Fruit fly (Drosophila melanogaster) whole organism, embryonic: Measurements from ENCODE around the gene Nf-YA.

Experiments used
- ATbp ChIP-seq: fragments of 200-800 bp; sonication (Bioruptor generic); optimal IDR thresholded peaks from 2 replicates; lab custom pipeline; 2017; ENCODE audit warnings: missing biosample characterization, mild to moderate bottlenecking, missing genetic modification characterization, missing genetic modification reagents
- Asciz ChIP-seq: fragments of 200-800 bp; sonication (Bioruptor generic); optimal IDR thresholded peaks from 2 replicates; lab custom pipeline; 2017; ENCODE audit warnings: missing biosample characterization, mild to moderate bottlenecking, missing genetic modification characterization, missing genetic modification reagents
- Atf6 ChIP-seq: fragments of 200-800 bp; sonication (Bioruptor generic); IDR thresholded peaks from 2 replicates; pipeline ENCODE4 v1.3.6; 2022; ENCODE audit warnings: missing biosample characterization, missing genetic modification characterization
- Bdp1 ChIP-seq: fragments of 200-800 bp; sonication (Bioruptor generic); optimal IDR thresholded peaks from 3 replicates; lab custom pipeline; 2016; ENCODE audit warnings: missing biosample characterization, missing genetic modification characterization
- C15 ChIP-seq: fragments of 200-800 bp; sonication (Bioruptor generic); IDR thresholded peaks from 3 replicates; pipeline ENCODE4 v1.3.6; 2022; ENCODE audit warnings: missing biosample characterization, missing genetic modification characterization
- CG10147 ChIP-seq: fragments of 200-800 bp; sonication (Bioruptor generic); optimal IDR thresholded peaks from 2 replicates; lab custom pipeline; 2019; ENCODE audit warnings: missing biosample characterization, mild to moderate bottlenecking, missing genetic modification characterization, moderate library complexity
- CG10543 ChIP-seq: fragments of 200-800 bp; sonication (Bioruptor generic); optimal IDR thresholded peaks from 3 replicates; lab custom pipeline; 2017; ENCODE audit warnings: missing biosample characterization, mild to moderate bottlenecking, missing genetic modification characterization, moderate library complexity
- CG10979 ChIP-seq: fragments of 200-800 bp; sonication (Bioruptor generic); optimal IDR thresholded peaks from 2 replicates; lab custom pipeline; 2018; ENCODE audit warnings: missing biosample characterization, mild to moderate bottlenecking, missing genetic modification characterization, moderate library complexity
- CG13775 ChIP-seq: fragments of 200-800 bp; sonication (Bioruptor generic); optimal IDR thresholded peaks from 3 replicates; lab custom pipeline; 2017; ENCODE audit warnings: missing biosample characterization, mild to moderate bottlenecking, missing genetic modification characterization
- CG1529 ChIP-seq: fragments of 200-800 bp; sonication (Bioruptor generic); optimal IDR thresholded peaks from 3 replicates; lab custom pipeline; 2018; ENCODE audit warnings: missing biosample characterization, missing genetic modification characterization
- CG1602 ChIP-seq: fragments of 200-800 bp; sonication (Bioruptor generic); optimal IDR thresholded peaks from 3 replicates; lab custom pipeline; 2016; ENCODE audit warnings: missing biosample characterization, missing genetic modification characterization
- CG1647 ChIP-seq: fragments of 200-800 bp; sonication (Bioruptor generic); optimal IDR thresholded peaks from 3 replicates; lab custom pipeline; 2016; ENCODE audit warnings: missing biosample characterization, missing genetic modification characterization
- CG17186 ChIP-seq: fragments of 200-800 bp; sonication (Bioruptor generic); optimal IDR thresholded peaks from 3 replicates; lab custom pipeline; 2017; ENCODE audit warnings: missing biosample characterization, missing genetic modification reagents, missing genetic modification characterization
- CG17568 ChIP-seq: fragments of 200-800 bp; sonication (Bioruptor generic); optimal IDR thresholded peaks from 2 replicates; lab custom pipeline; 2018; ENCODE audit warnings: missing biosample characterization, mild to moderate bottlenecking, missing genetic modification characterization, moderate library complexity
- CG17829 ChIP-seq: fragments of 200-800 bp; optimal IDR thresholded peaks from 2 replicates; lab custom pipeline; 2019; ENCODE audit warnings: missing biosample characterization, mild to moderate bottlenecking, missing genetic modification characterization, moderate library complexity
- CG18476 ChIP-seq: fragments of 200-800 bp; sonication (Bioruptor generic); optimal IDR thresholded peaks from 2 replicates; lab custom pipeline; 2016; ENCODE audit warnings: missing biosample characterization, mild to moderate bottlenecking, missing genetic modification characterization
- CG34224 ChIP-seq: fragments of 200-800 bp; sonication (Bioruptor generic); IDR thresholded peaks from 3 replicates; pipeline ENCODE4 v1.3.6; 2022; ENCODE audit warnings: missing biosample characterization, missing genetic modification characterization; ENCODE audit not compliant: partially characterized antibody
- CG42726 ChIP-seq: fragments of 200-800 bp; sonication (Bioruptor generic); IDR thresholded peaks from 2 replicates; pipeline ENCODE4 v1.3.6; 2022; ENCODE audit warnings: missing biosample characterization, missing genetic modification characterization; ENCODE audit not compliant: partially characterized antibody
- CG4360 ChIP-seq: fragments of 200-800 bp; sonication (Bioruptor generic); IDR thresholded peaks from 2 replicates; pipeline ENCODE4 v1.3.6; 2022; ENCODE audit warnings: missing biosample characterization, missing genetic modification characterization
- CG6683 ChIP-seq: fragments of 200-800 bp; sonication (Bioruptor generic); optimal IDR thresholded peaks from 2 replicates; lab custom pipeline; 2017; ENCODE audit warnings: missing biosample characterization, mild to moderate bottlenecking, missing genetic modification characterization, missing genetic modification reagents
- CG7786 ChIP-seq: fragments of 200-800 bp; sonication (Bioruptor generic); optimal IDR thresholded peaks from 2 replicates; lab custom pipeline; 2016; ENCODE audit warnings: missing biosample characterization, missing genetic modification characterization
- CG7987 ChIP-seq: fragments of 200-800 bp; sonication (Bioruptor generic); optimal IDR thresholded peaks from 2 replicates; lab custom pipeline; 2018; ENCODE audit warnings: missing biosample characterization, mild to moderate bottlenecking, missing genetic modification characterization, moderate library complexity
- CG8478 ChIP-seq: fragments of >200 bp; optimal IDR thresholded peaks from 2 replicates; lab custom pipeline; 2018
- CG9437 ChIP-seq: fragments of 200-800 bp; sonication (Bioruptor generic); optimal IDR thresholded peaks from 2 replicates; lab custom pipeline; 2018; ENCODE audit warnings: missing biosample characterization, mild to moderate bottlenecking, missing genetic modification characterization
- Dfd ChIP-seq, 2 experiments: fragments of >200 bp; optimal IDR thresholded peaks; 2 replicates each; lab custom pipeline; 2017; ENCODE audit warnings: missing biosample characterization in 2 of 2, missing genetic modification characterization in 2 of 2
- Ets65A ChIP-seq: fragments of 200-800 bp; sonication (Bioruptor generic); peaks from one replicate; lab custom pipeline; 2016; ENCODE audit warnings: missing biosample characterization, missing genetic modification characterization
- H2.0 ChIP-seq: fragments of 200-800 bp; sonication (Bioruptor generic); IDR thresholded peaks from 2 replicates; pipeline ENCODE4 v1.3.6; 2022; ENCODE audit warnings: missing biosample characterization, missing genetic modification characterization
- HmgZ ChIP-seq: fragments of 200-800 bp; sonication (Bioruptor generic); optimal IDR thresholded peaks from 2 replicates; lab custom pipeline; 2018; ENCODE audit warnings: missing biosample characterization, mild to moderate bottlenecking, missing genetic modification characterization
- Med ChIP-seq: fragments of 200-800 bp; sonication (Bioruptor generic); peaks from one replicate; lab custom pipeline; 2016; ENCODE audit warnings: missing biosample characterization, missing genetic modification characterization, mild to moderate bottlenecking, inconsistent platforms, moderate library complexity
- Sin3A ChIP-seq: fragments of >200 bp; optimal IDR thresholded peaks from 2 replicates; lab custom pipeline; 2018
- TFAM ChIP-seq: fragments of 200-800 bp; sonication (Bioruptor generic); optimal IDR thresholded peaks from 2 replicates; lab custom pipeline; 2017; ENCODE audit warnings: missing biosample characterization, missing genetic modification characterization, inconsistent platforms
- Taf1 ChIP-seq: fragments of 200-800 bp; sonication (Bioruptor generic); IDR thresholded peaks from 2 replicates; pipeline ENCODE4 v1.3.6; 2022; ENCODE audit warnings: missing biosample characterization, missing genetic modification characterization
- abd-A ChIP-seq: fragments of 200-800 bp; sonication (Bioruptor generic); optimal IDR thresholded peaks from 3 replicates; lab custom pipeline; 2019; ENCODE audit warnings: missing biosample characterization, mild to moderate bottlenecking, missing genetic modification characterization, moderate library complexity
- aop ChIP-seq: fragments of 200-800 bp; sonication (Bioruptor generic); IDR thresholded peaks from 2 replicates; pipeline ENCODE4 v1.3.6; 2022; ENCODE audit warnings: missing biosample characterization, missing genetic modification characterization
- ara ChIP-seq: fragments of 200-800 bp; sonication (Bioruptor generic); IDR thresholded peaks from 2 replicates; pipeline ENCODE4 v1.3.6; 2022; ENCODE audit warnings: missing biosample characterization, missing genetic modification characterization
- ato ChIP-seq: fragments of 200-800 bp; sonication (Bioruptor generic); IDR thresholded peaks from 2 replicates; pipeline ENCODE4 v1.3.6; 2022; ENCODE audit warnings: missing biosample characterization, missing genetic modification characterization; ENCODE audit not compliant: partially characterized antibody
- cas ChIP-seq: fragments of 200-800 bp; sonication (Bioruptor generic); IDR thresholded peaks from 2 replicates; pipeline ENCODE4 v1.3.6; 2022; ENCODE audit warnings: missing biosample characterization, missing genetic modification characterization
- chif ChIP-seq, 2 experiments: fragments of 200-800 bp; sonication (Bioruptor generic); optimal IDR thresholded peaks; 3 replicates each; lab custom pipeline; 2016; ENCODE audit warnings: missing biosample characterization in 2 of 2, missing genetic modification characterization in 2 of 2
- chinmo ChIP-seq: fragments of 200-800 bp; sonication (Bioruptor generic); IDR thresholded peaks from 4 replicates; pipeline ENCODE4 v1.3.6; 2022; ENCODE audit warnings: missing biosample characterization, missing genetic modification characterization; ENCODE audit not compliant: partially characterized antibody
- ewg ChIP-seq: fragments of 200-800 bp; sonication (Bioruptor generic); optimal IDR thresholded peaks from 3 replicates; lab custom pipeline; 2017; ENCODE audit warnings: mild to moderate bottlenecking, missing biosample characterization, missing genetic modification reagents, missing genetic modification characterization
- eyg ChIP-seq: fragments of 200-800 bp; sonication (Bioruptor generic); optimal IDR thresholded peaks from 3 replicates; lab custom pipeline; 2016; ENCODE audit warnings: missing biosample characterization, missing genetic modification characterization
- luna ChIP-seq: fragments of 200-800 bp; sonication (Bioruptor generic); optimal IDR thresholded peaks from 2 replicates; lab custom pipeline; 2016; ENCODE audit warnings: missing biosample characterization, missing genetic modification characterization
- maf-S ChIP-seq: fragments of 200-800 bp; sonication (Bioruptor generic); optimal IDR thresholded peaks from 2 replicates; lab custom pipeline; 2016; ENCODE audit warnings: missing biosample characterization, missing genetic modification characterization
- otp ChIP-seq: fragments of 200-800 bp; sonication (Bioruptor generic); IDR thresholded peaks from 3 replicates; pipeline ENCODE4, ENCODE4 v1.3.6; 2022; ENCODE audit warnings: missing biosample characterization, missing genetic modification characterization
- pan ChIP-seq, 4 experiments: fragments of >200 bp in 3 of 4; fragments of 200-800 bp in 1 of 4; sonication (Bioruptor generic) in 1 of 4; optimal IDR thresholded peaks in 3 of 4; IDR thresholded peaks in 1 of 4; 2 replicates each; pipeline versions ENCODE4 v1.3.6 to Lab custom; 2017 to 2022; ENCODE audit warnings: missing biosample characterization in 2 of 4, missing genetic modification characterization in 2 of 4, mixed read lengths in 1 of 4
- pros ChIP-seq: fragments of 200-800 bp; sonication (Bioruptor generic); optimal IDR thresholded peaks from 3 replicates; lab custom pipeline; 2019; ENCODE audit warnings: missing biosample characterization, mild to moderate bottlenecking, missing genetic modification characterization, moderate library complexity
- psq ChIP-seq: fragments of 200-800 bp; sonication (Bioruptor generic); optimal IDR thresholded peaks from 2 replicates; lab custom pipeline; 2017; ENCODE audit warnings: missing biosample characterization, missing genetic modification characterization
- scrt ChIP-seq: fragments of 200-800 bp; sonication (Bioruptor generic); optimal IDR thresholded peaks from 2 replicates; lab custom pipeline; 2018; ENCODE audit warnings: missing biosample characterization, mild to moderate bottlenecking, missing genetic modification characterization, moderate library complexity
- trem ChIP-seq: fragments of 200-800 bp; optimal IDR thresholded peaks from 3 replicates; lab custom pipeline; 2019; ENCODE audit warnings: missing biosample characterization, mild to moderate bottlenecking, missing genetic modification characterization, moderate library complexity
- vnd ChIP-seq: fragments of 200-800 bp; sonication (Bioruptor generic); IDR thresholded peaks from 3 replicates; pipeline ENCODE4 v1.3.6; 2022; ENCODE audit warnings: missing biosample characterization, missing genetic modification characterization; ENCODE audit not compliant: partially characterized antibody

The Nf-YA gene

DNA sequence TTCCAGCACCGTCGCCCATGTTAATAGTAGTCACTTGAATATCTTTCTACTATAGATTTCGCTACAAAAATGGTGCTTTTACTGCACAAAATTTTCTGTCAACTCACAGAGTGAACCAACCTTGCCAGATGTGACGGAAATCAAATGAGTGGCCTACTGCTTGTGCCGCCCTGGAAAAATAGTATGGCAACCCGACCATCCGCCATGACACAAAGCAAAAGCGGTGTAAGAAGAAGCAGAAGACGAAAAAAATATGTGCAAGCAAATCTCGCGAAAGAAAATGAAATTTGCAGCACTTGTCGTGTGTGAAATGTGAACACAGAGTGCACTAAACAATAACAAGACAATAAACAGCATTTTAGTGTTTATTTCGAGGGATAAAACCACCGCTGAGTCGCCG, 34.8 kb upstream of the Nf-YA start, which contains the start of the genes Uch-L5 and Jarid2 (continued):
- TF ChIP-seq ATbp = no peak
- peak; percentile 41; the same call in 1 of the 2 replicates for TF ChIP-seq ara (GFP tag; lab: Robert Waterston, UW)
- peak; percentile 49 for TF ChIP-seq ewg (GFP tag; lab: Kevin White, UChicago)
- no peak for TF ChIP-seq abd-A (tag; lab: Kevin White, UChicago)
- peak; percentile 72 for TF ChIP-seq CG17829 (tag; lab: Kevin White, UChicago)
- TF ChIP-seq TFAM (GFP tag; lab: Kevin White, UChicago) = no peak
- TF ChIP-seq Sin3A (lab: Kevin White, UChicago) = peak; percentile 79
- TF ChIP-seq eyg = peak; percentile 5
- TF ChIP-seq CG8478 (lab: Kevin White, UChicago) = no peak
- no peak for TF ChIP-seq CG17568 (GFP tag; lab: Kevin White, UChicago)
- TF ChIP-seq luna (GFP tag; lab: Kevin White, UChicago) = no peak
- TF ChIP-seq pros (GFP tag; lab: Kevin White, UChicago) = no peak
- TF ChIP-seq Asciz (GFP tag; lab: Kevin White, UChicago) = no peak
- TF ChIP-seq CG7786 (GFP tag; lab: Kevin White, UChicago) = peak; percentile 58
- TF ChIP-seq Taf1 (GFP tag; lab: Robert Waterston, UW) = no peak
- no peak for TF ChIP-seq vnd
- TF ChIP-seq cas (GFP tag; lab: Robert Waterston, UW) = no peak
- TF ChIP-seq CG42726 (GFP tag; lab: Robert Waterston, UW) = peak; percentile 67
- peak; percentile 68 for TF ChIP-seq maf-S (GFP tag; lab: Kevin White, UChicago)
- peak; percentile 44 for TF ChIP-seq CG10543
- peak; percentile 72 for TF ChIP-seq CG7987
- no peak for TF ChIP-seq aop (GFP tag; lab: Robert Waterston, UW)
- peak; percentile 94 for TF ChIP-seq Med (GFP tag; lab: Kevin White, UChicago)
- peak; percentile 46 for TF ChIP-seq CG1647 (GFP tag; lab: Kevin White, UChicago)
- TF ChIP-seq otp (GFP tag; lab: Robert Waterston, UW) = no peak
- TF ChIP-seq CG10979 (tag; lab: Kevin White, UChicago) = peak; percentile 48
- no peak for TF ChIP-seq pan (optimal IDR thresholded peaks at IDR 0.05; lab: Kevin White, UChicago)
- TF ChIP-seq pan (GFP tag; optimal IDR thresholded peaks at IDR 0.05 in 1 of 2, IDR thresholded peaks at IDR 0.05 in 1 of 2) = no peak
- peak; percentile 29; the same call in 1 of the 3 replicates for TF ChIP-seq CG34224 (GFP tag; lab: Robert Waterston, UW)
- no peak for TF ChIP-seq CG18476
- 0 out of 2 replicates have a peak, but pooled peaks have one; percentile 32 for TF ChIP-seq ato (GFP tag; lab: Robert Waterston, UW)
- TF ChIP-seq CG9437 = no peak
- TF ChIP-seq CG1529 = no peak
- TF ChIP-seq trem (tag; lab: Kevin White, UChicago) = peak; percentile 82
- no peak for TF ChIP-seq CG10147
- TF ChIP-seq scrt (GFP tag; lab: Kevin White, UChicago) = no peak
- TF ChIP-seq CG17186 = peak; percentile 75
- TF ChIP-seq H2.0 (GFP tag; lab: Robert Waterston, UW) = no peak
- TF ChIP-seq psq = peak; percentile 53
- no peak for TF ChIP-seq CG1602 (GFP tag; lab: Kevin White, UChicago)

DNA sequence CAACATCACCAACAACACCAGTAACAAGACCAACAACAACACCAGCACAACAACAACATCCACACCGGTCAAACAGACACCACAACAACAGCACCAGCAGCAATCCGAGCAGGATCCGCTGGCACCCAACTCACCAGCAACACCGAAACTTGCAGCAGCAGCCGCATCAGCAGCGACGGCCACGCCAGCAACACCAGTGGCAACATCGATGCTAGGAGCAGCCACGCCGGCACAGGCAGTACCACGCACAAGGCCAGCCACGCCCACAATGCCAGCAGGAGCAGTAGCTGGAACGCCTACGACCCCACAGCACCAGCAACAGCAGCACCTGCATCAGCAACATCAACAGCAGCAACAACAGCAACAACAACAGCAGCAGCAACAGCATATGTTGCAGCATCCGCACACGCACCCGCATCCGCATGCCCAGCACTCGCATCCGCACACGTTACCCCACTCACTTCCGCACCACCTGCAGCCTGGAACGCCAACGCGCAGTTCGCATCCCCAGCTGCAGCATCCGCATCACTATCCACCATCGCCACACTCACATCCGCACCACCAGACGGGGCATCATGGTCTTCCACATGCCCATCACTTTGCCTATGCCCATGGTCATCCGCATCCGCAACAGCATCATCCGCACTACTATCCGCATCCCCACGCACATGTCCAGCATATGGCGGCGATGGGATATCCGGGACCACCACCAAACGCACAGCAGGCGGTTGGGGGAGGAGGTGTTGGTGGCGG, 29.3 kb upstream of the Nf-YA start:
- TF ChIP-seq Bdp1 (GFP tag; lab: Kevin White, UChicago) (no peak), Med (GFP tag; lab: Kevin White, UChicago) (peak; percentile 53), Atf6 (GFP tag; lab: Robert Waterston, UW) (no peak), Ets65A (GFP tag; lab: Kevin White, UChicago) (peak; percentile 93), CG8478 (lab: Kevin White, UChicago) (peak; percentile 66), C15 (GFP tag; lab: Robert Waterston, UW) (no peak), chinmo (GFP tag; lab: Robert Waterston, UW) (no peak), HmgZ (no peak), Dfd (GFP tag; optimal IDR thresholded peaks at IDR 0.05; lab: Kevin White, UChicago) (peak in 1 of 2 experiments; percentile 90), CG4360 (GFP tag; lab: Robert Waterston, UW) (peak; percentile 25; the same call in 1 of the 2 replicates), CG13775 (GFP tag; lab: Kevin White, UChicago) (peak; percentile 83), CG6683 (no peak), chif (GFP tag; optimal IDR thresholded peaks at IDR 0.05; lab: Kevin White, UChicago) (no peak)
- TF ChIP-seq, all 482 proteins: peak for 6
